Worm (Caenorhabditis elegans): ENCODE measurements around the gene ubc-18.

The ubc-18 gene

ce11 chrIII:7063061-7063460, 5.3 kb downstream of the ubc-18 start:
- TF ChIP-seq dao-5 (tag; optimal IDR thresholded peaks at IDR 0.05) (no peak), W03F9.2 (tag; optimal IDR thresholded peaks at IDR 0.05) (no peak), him-1 (tag; optimal IDR thresholded peaks at IDR 0.05) (no peak)

- TF ChIP-seq dao-5 (tag; optimal IDR thresholded peaks at IDR 0.05) = no peak
- TF ChIP-seq him-1 (tag; optimal IDR thresholded peaks at IDR 0.05) = no peak
- TF ChIP-seq W03F9.2 (tag; optimal IDR thresholded peaks at IDR 0.05) = no peak
Measured at ce11 chrIII:7062580-7062979, 5.8 kb downstream of the ubc-18 start, which contains the start of gene R01H2.1. Gene R01H2.1 (plus strand): TSS chrIII:7062880.

- TF ChIP-seq dao-5 (tag; optimal IDR thresholded peaks at IDR 0.05) (no peak), W03F9.2 (tag; optimal IDR thresholded peaks at IDR 0.05) (no peak), him-1 (tag; optimal IDR thresholded peaks at IDR 0.05) (no peak)
Measured at ce11 chrIII:7060531-7061095, 7.8 kb downstream of the ubc-18 start, which contains the start of gene egg-2. Gene egg-2 (minus strand): TSS chrIII:7060583.

- TF ChIP-seq dao-5 (tag; optimal IDR thresholded peaks at IDR 0.05) (no peak), him-1 (tag; optimal IDR thresholded peaks at IDR 0.05) (no peak), W03F9.2 (tag; optimal IDR thresholded peaks at IDR 0.05) (no peak)
Measured at ce11 chrIII:7056241-7056640, 12.1 kb downstream of the ubc-18 start, which contains the start of gene R01H2.2. Gene R01H2.2 (plus strand): TSS chrIII:7056541.

- no peak for TF ChIP-seq him-1 (tag; optimal IDR thresholded peaks at IDR 0.05)
- no peak for TF ChIP-seq W03F9.2 (tag; optimal IDR thresholded peaks at IDR 0.05)
- no peak for TF ChIP-seq dao-5 (tag; optimal IDR thresholded peaks at IDR 0.05)
Measured at ce11 chrIII:7045643-7046042, 22.7 kb downstream of the ubc-18 start, which contains the start of gene R01H2.7. Gene R01H2.7 (minus strand): TSS chrIII:7045743.

- TF ChIP-seq W03F9.2 (tag; optimal IDR thresholded peaks at IDR 0.05) (no peak), dao-5 (tag; optimal IDR thresholded peaks at IDR 0.05) (no peak), him-1 (tag; optimal IDR thresholded peaks at IDR 0.05) (no peak)
Measured at ce11 chrIII:7034252-7035223, 33.8 kb downstream of the ubc-18 start.

ce11 chrIII:7032070-7032469, 36.3 kb downstream of the ubc-18 start:
- TF ChIP-seq dao-5 (tag; optimal IDR thresholded peaks at IDR 0.05) (no peak), W03F9.2 (tag; optimal IDR thresholded peaks at IDR 0.05) (no peak), him-1 (tag; optimal IDR thresholded peaks at IDR 0.05) (no peak)

ce11 chrIII:7030044-7030804, 38.1 kb downstream of the ubc-18 start:
- TF ChIP-seq him-1 (tag; optimal IDR thresholded peaks at IDR 0.05) = peak; percentile 50
- no peak for TF ChIP-seq dao-5 (tag; optimal IDR thresholded peaks at IDR 0.05)

- no peak for TF ChIP-seq dao-5 (tag; optimal IDR thresholded peaks at IDR 0.05)
- TF ChIP-seq W03F9.2 (tag; optimal IDR thresholded peaks at IDR 0.05) = no peak
- TF ChIP-seq him-1 (tag; optimal IDR thresholded peaks at IDR 0.05) = no peak
Measured at ce11 chrIII:7029105-7029504, 39.3 kb downstream of the ubc-18 start, which contains the start of gene cyk-1. Gene cyk-1 (minus strand): TSS chrIII:7029205.

- TF ChIP-seq him-1 (tag; optimal IDR thresholded peaks at IDR 0.05) (no peak), dao-5 (tag; optimal IDR thresholded peaks at IDR 0.05) (no peak), W03F9.2 (tag; optimal IDR thresholded peaks at IDR 0.05) (no peak)
Measured at ce11 chrIII:7025839-7026238, 42.5 kb downstream of the ubc-18 start.

ce11 chrIII:7021156-7021637, 47.2 kb downstream of the ubc-18 start, which contains the start of gene rfl-1:
Gene rfl-1 (plus strand): TSS chrIII:7021206.
- peak; percentile 37 for TF ChIP-seq W03F9.2 (tag; optimal IDR thresholded peaks at IDR 0.05)
- TF ChIP-seq dao-5 (tag; optimal IDR thresholded peaks at IDR 0.05) = no peak

- TF ChIP-seq W03F9.2 (tag; optimal IDR thresholded peaks at IDR 0.05) = no peak
Measured at ce11 chrIII:7020500-7020899, 47.9 kb downstream of the ubc-18 start, which contains the start of gene col-8. Gene col-8 (minus strand): TSS chrIII:7020600.

- no peak for TF ChIP-seq him-1 (tag; optimal IDR thresholded peaks at IDR 0.05)
Measured at ce11 chrIII:7019724-7020123, 48.6 kb downstream of the ubc-18 start.

All from whole organism, L4/young adult.